Fruit fly (Drosophila melanogaster): ENCODE data around the gene CG31431.

DNA sequence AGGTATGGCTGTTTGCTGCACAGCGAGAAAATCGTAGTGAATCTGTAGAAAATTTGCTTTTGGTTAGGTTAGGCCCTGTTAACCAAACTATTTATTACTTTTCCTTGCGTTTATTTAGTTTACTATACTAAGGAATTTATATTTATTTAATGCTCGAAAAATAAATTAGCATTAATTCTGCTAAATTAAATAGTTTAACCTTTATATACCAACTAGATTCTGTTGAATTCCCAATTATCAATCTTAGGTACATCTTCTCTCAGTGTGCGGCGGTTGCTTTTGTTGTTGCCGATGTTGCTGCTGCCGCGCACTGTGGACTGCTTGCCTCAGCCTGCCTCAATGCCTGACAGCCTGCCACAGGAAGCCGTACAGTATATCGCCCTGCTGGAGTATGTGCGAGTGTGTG, 28.7 kb downstream of the CG31431 start:
- peak; percentile 61 for TF ChIP-seq CG8319 (GFP tag; optimal IDR thresholded peaks at IDR 0.05)
- no peak for TF ChIP-seq fkh (GFP tag; optimal IDR thresholded peaks at IDR 0.05)
- TF ChIP-seq pdm3 (GFP tag; optimal IDR thresholded peaks at IDR 0.05), result peak; percentile 52
- no peak for TF ChIP-seq Blimp-1 (GFP tag; optimal IDR thresholded peaks at IDR 0.05)
- peak; percentile 68 for TF ChIP-seq OdsH (GFP tag; optimal IDR thresholded peaks at IDR 0.05)
- peak; percentile 44 for TF ChIP-seq Hr39 (GFP tag; optimal IDR thresholded peaks at IDR 0.05)
- peak; percentile 88 for TF ChIP-seq CG3032 (tag; optimal IDR thresholded peaks at IDR 0.05)
- peak; percentile 17 for TF ChIP-seq CG6854 (GFP tag; optimal IDR thresholded peaks at IDR 0.05)

Data from whole organism, prepupa.